Fruit fly (Drosophila melanogaster) ovary, adult (tissue): ENCODE results near the gene CG14086.

Experiments used
- CG17801 ChIP-seq: fragments of 200-800 bp; optimal IDR thresholded peaks from 2 replicates; lab custom pipeline; 2019; ENCODE audit warnings: missing biosample characterization, mild to moderate bottlenecking, missing genetic modification characterization, moderate library complexity; ENCODE audit not compliant: partially characterized antibody

CG14086 gene

DNA sequence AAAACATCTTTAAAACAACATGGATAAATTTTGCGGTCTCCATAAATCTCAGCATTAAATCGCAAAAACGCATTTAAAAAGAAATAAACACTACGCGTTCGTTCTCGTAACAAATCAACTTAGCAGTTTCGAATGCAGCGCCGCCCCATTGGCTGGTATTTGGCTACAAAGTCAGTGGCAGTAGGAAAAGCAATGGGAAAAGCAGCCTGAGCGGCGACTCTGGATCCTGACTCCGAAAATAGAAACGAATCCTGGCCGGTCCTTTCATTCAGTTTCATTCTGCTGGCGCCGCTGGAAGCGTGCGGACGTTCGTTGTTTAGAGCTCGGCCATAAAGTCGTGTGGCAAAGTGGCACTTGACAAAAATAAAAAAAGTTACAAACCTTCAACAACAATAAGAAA is at the start of gene CG14086:
Gene CG14086 (plus strand): TSS at position 301 of the 400 bp plus-strand sequence.
- TF ChIP-seq CG17801 (GFP tag; lab: Kevin White, UChicago) = no peak

DNA sequence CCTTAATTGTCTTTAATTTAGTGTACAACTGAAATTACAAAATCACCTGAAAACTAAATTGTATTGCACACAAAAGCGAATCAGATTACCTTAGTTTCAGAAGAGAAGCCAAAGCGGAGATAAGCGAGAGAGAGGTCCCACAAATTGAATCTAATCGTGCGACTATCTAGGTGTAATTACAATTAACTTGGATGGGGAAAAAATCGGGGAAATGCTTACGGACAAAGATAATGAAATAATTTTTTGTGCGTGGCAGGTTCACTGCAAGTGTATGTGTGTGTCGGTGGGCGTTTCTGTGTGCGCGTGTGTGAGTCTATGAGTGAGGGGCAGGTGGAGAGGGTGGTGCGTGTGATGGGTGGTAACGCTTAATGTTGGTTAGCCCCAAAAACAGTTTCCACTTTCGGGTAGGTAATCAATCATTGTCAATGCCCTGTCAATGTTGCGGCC is 47.2 kb upstream of the CG14086 start:
- TF ChIP-seq CG17801 (GFP tag; lab: Kevin White, UChicago) = no peak

DNA sequence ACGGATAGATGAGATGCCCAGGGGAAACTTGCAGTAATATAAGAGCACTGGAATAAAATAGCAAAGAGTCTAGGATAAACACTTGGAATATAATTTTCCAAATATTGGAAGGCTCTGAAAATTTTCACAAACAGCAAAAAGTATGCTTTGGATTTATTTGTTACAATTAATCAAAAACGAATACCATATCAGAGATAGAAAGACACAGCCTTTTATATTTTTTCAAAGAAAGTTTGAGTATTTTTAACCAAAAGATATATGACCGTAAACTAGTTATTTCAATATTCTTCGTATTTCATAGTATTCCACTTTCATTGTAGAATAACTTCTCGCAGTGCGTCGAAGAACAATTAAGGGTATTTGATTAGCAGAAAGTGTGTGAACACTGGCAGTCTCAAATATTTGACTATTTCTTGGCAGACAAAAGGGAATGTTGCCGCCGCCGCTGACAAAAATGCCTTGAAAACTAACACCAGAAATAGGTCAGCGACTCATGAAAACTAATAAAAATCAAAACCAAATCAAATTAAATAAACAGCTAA is 46.7 kb upstream of the CG14086 start:
- TF ChIP-seq CG17801 (GFP tag; lab: Kevin White, UChicago) = no peak

DNA sequence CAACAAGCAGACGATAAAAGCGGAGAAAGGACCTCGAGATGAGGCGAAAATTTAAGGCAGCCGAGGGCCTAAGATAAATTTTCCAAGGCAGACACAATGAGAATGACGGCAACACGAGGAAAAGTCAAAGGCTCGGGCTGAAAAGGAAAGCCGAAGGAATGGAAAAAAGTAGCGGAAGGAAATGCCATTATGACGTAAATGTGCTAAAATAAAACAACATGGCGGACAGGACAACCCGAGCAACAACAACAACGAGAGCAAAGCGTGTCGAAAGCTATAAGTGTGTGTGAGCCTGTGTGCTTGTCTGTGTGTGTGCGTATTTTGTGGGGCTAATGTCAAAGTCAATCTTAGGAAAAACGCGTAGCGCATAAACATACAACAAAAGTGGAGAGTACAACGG is 46.1 kb upstream of the CG14086 start:
- TF ChIP-seq CG17801 (GFP tag; lab: Kevin White, UChicago) = no peak

DNA sequence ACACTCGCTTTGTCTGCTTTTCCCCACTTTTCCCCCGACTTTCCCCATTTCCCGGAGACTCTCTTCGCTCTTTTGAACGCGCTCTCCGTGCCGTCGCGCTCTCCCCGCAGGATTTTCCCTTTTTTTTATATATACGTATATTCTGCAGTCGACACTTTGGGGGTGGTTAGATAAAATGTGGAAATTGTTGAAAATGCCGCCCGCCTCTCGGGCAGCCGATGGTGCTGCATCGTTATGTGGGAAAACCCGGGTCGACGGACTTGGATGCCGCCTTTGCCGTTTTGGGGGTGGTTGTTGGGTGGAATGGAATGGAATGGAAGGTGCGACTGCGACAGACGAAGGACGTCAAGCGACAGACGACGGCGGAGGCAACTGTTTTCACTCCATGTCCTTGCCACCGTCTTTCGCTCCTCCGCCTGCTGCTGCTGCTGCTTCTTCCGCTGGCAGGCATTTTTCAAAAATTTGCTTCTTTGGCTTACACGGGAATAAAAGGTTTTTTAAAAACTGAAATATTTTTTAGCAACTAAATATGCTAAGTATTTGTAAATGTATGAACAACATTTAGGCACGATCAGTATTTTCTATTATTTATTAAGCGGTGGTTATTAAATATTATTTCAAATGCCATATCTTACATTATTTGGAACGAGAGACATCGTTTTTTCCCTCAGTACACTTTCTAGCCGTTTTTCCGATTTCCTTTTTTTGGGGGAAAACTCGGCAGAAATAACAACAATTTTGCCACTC is 44.6 kb upstream of the CG14086 start:
- no peak for TF ChIP-seq CG17801 (GFP tag; lab: Kevin White, UChicago)

DNA sequence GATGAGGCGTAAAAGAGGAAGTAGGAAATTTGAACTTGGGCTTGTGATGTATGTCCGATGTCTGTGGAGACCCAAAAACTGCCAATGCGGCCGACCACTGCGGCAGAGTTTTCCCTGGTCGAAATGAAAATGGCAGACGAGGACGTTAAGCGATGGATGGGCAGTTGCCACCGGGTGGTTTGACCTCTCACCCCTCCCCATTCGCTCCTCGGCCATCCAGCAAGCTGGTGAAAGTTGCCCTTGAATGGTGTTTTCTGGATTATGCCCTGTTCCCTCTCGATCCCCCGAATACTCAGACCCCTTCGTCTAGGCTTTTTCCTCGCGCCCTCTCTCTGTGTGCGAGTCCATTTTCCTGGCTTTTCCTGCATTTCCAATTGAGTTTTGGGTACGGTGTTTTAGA is 44.0 kb upstream of the CG14086 start:
- no peak for TF ChIP-seq CG17801 (GFP tag; lab: Kevin White, UChicago)

DNA sequence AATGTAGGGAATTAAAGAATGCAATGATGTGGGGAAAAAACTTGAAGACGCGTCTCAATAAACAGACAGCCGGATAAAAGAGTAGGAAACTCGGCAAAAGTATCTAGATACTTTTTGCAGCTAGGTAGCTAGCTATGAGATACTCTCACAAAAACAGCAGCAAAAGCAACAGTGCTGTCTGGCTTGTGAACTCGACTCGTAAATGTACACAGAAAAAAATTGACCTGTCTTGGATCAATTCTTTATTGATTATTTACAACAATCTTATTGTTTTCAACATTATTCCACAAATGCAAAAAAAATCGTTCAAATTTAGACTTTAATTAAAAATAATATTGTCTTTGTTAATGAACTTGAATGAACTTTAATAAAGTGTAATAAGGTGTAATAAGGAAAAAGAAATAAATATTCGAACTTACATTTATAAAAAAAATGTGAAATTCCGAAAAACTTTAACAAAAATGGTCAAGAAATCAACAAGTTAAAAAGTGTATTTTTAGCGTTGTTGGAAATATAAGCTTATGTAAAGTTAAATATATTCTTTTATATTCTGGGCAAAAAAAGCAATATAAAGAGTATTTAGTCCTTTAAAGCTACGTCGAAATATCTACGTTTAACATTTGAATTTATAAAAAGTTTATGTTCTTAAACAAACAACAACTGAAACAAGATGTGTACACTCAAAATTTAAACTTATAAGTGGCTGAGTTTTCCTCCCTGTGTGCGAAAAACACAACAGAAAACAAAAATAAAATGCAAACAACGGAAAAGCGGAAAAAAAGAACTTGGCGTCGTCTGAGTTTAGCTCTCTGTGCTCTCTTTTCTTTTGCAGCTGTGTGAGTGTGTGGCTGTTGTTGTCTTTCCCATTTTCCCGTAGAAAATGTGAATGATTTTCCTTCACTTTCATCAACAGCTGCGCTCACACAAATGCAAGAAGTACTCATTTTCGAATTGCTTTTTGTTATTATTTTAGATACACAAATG is 41.5 kb upstream of the CG14086 start:
- no peak for TF ChIP-seq CG17801 (GFP tag; lab: Kevin White, UChicago)

DNA sequence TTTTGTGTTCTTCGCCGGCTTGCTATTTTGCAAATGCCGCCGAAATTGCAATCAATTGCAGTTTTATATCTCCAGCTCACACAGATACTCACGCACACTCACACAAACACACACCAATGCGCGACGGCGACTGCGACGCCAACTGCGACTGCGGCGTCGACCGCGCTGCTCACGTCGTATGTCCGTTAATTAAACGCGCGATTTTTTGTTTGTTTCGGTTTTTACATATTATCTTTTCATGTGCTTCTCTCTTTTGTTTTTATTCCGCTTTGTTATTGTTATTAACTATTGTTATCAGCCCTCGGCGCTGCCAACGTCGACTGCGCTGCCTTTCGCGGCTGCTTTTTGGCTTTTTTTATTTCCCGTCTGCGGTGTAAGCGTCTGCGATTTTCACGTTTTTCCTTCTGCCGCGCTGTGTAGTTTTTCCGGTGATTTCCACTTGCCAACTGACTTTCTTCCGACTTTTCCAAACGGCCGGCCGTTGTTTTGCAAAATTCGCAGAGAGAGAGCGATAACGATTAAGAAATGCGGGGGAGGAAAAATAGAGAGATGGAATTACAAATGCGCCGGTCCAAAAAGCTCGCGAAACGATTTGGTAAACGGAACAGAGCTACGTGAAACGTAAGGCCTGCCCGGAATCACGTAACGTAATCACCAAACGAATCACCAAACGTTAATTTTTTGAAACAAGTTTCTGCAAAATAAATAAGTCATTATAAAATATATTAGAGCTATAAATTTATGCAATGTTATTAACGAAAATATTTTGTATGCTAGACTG is 40.5 kb upstream of the CG14086 start, which contains the start of gene fz2:
Gene fz2 (minus strand): TSS at position 452 of the 781 bp plus-strand sequence.
- no peak for TF ChIP-seq CG17801 (GFP tag; lab: Kevin White, UChicago)

DNA sequence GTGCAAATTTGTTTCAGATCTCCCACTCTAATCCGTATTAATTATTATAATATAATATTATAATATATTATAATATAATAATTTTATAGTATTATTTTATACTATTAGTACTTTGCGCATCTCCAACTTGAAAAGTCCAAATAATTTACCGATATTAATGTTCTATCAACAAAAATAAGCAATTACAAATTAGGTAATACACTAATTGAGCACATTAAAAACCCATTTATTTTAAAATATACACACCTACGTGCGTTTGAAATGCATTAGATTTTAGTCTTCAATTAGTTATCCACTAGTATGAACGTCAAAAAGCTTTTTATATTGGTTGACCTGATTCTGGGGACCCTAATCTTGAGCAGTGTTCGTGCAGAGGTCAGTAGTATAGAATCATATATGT is 39.5 kb upstream of the CG14086 start, which contains the start of gene CG33647:
Gene CG33647 (plus strand): TSS at position 301 of the 400 bp plus-strand sequence.
- TF ChIP-seq CG17801 (GFP tag; lab: Kevin White, UChicago) = no peak

DNA sequence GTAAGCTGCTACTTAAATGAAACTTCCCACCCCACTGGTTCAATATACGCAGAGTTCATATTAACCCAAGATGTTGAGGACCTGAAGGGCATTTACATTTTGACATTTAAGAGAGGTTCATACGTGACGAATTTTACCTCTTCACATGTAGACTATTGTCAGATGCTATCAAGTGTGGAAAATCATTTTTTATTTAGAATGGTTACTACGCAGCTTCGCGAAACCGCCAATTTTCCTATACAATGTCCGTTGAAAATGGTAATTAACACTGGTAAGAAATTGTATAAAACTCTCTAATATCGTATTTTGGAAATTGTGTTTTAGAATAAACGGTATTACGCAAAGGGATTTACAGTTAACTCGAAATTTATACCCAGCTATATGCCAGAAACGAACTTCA is 39.0 kb upstream of the CG14086 start:
- TF ChIP-seq CG17801 (GFP tag; lab: Kevin White, UChicago) = no peak

DNA sequence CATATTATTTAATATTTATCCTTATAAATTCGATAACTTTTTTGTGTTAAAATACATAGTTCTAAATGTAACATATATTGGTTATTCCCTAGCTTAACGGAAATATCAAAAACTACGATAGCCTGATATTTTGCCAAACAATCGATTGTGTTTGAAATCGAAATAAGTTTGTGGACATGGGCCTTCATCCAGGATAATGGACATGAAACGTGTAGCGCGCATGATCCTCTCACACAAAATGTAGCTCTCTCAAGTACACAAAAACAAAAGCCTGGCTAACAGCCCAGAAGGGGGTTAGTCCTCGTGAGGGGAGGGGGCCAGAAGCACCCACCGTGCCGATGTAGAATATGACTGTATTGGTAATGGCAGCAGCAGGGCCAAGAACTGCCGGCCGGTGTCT is 37.8 kb upstream of the CG14086 start:
- no peak for TF ChIP-seq CG17801 (GFP tag; lab: Kevin White, UChicago)

DNA sequence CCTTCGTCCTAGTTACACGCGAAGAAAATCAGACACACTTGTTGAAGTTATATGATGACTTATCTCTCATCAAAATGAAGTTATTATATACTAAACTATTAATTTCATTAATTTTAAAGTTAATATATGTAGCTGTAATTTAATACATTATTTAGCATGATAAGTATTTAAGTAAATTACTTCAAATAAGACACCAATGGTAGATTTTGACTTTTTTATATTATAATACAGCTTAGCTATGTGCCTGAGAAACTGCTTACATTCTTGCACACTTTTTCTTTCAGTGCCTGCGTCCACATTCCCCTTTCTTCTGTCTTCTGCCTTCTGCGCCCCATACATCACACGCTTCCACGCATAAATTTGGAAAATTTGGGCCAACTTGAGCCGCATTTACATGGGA is 23.9 kb upstream of the CG14086 start:
- no peak for TF ChIP-seq CG17801 (GFP tag; lab: Kevin White, UChicago)

DNA sequence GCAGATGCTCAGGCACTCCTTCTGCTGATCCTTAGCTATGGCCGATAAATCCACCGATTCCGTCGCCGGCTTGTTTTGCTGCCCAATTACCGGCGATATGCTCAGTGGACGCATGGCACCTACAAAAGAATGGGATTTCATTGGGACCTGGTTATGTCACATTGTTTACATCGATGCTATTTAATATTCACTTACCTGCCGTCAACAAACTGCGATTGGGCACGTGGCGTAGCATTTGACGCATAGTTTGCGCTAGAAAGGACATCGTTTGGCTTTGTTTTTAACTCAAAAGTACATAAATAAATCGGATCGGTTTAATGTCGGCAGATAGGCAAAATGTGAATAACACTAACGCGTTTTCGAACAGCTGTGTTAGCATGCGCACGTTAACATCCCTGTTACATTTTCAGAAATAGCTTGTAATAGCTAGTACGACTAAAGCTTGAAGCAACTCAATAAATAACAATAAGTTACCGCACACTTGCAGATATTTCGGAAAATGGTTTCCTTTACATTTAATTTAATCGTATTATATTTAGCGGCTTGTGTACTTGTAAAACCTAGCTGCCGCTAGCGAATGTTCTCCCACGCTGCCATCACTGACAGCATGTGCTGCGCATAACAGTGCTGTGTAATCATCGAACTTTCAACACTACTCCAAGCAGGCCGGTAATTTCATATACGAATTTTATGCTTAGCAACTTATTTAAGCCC is 20.7 kb upstream of the CG14086 start, which contains the start of the genes mRpL21 and rept:
Gene mRpL21 (minus strand): TSS at position 347 of the 714 bp plus-strand sequence.
Gene rept (plus strand): TSS at position 626 of the 714 bp plus-strand sequence.
- peak; percentile 45 for TF ChIP-seq CG17801 (GFP tag; lab: Kevin White, UChicago)
